Fruit fly (Drosophila melanogaster) whole organism, embryonic: ENCODE measurements around the gene Parg.

Experiments
- B-H2 ChIP-seq: fragments of 200-800 bp; sonication (Bioruptor generic); optimal IDR thresholded peaks from 2 replicates; lab custom pipeline; 2018; ENCODE audit warnings: missing biosample characterization, mild to moderate bottlenecking, missing genetic modification characterization
- CG10366 ChIP-seq: fragments of 200-800 bp; sonication (Bioruptor generic); IDR thresholded peaks from 2 replicates; pipeline ENCODE4 v1.3.6; 2022; ENCODE audit warnings: missing biosample characterization, missing genetic modification characterization
- CG11398 ChIP-seq: fragments of 200-800 bp; sonication (Bioruptor generic); optimal IDR thresholded peaks from 2 replicates; lab custom pipeline; 2016; ENCODE audit warnings: missing biosample characterization, missing genetic modification characterization
- CG12104 ChIP-seq: fragments of 200-800 bp; sonication (Bioruptor generic); optimal IDR thresholded peaks from 3 replicates; lab custom pipeline; 2016; ENCODE audit warnings: missing biosample characterization, missing genetic modification characterization
- CG14014 ChIP-seq: fragments of 200-800 bp; sonication (Bioruptor generic); IDR thresholded peaks from 2 replicates; pipeline ENCODE4 v1.3.6; 2022; ENCODE audit warnings: missing biosample characterization, missing genetic modification characterization
- CG14710 ChIP-seq: fragments of 200-800 bp; sonication (Bioruptor generic); optimal IDR thresholded peaks from 3 replicates; lab custom pipeline; 2019; ENCODE audit warnings: missing biosample characterization, mild to moderate bottlenecking, missing genetic modification characterization, moderate library complexity
- CG14860 ChIP-seq: fragments of 200-800 bp; sonication (Bioruptor generic); IDR thresholded peaks from 3 replicates; pipeline ENCODE4 v1.3.6; 2022; ENCODE audit warnings: missing biosample characterization, missing genetic modification characterization; ENCODE audit not compliant: partially characterized antibody
- CG14965 ChIP-seq: fragments of 200-800 bp; sonication (Bioruptor generic); optimal IDR thresholded peaks from 2 replicates; lab custom pipeline; 2016; ENCODE audit warnings: missing biosample characterization, missing genetic modification characterization, borderline replicate concordance
- CG16813 ChIP-seq: fragments of 200-800 bp; sonication (Bioruptor generic); IDR thresholded peaks from 3 replicates; pipeline ENCODE4 v1.3.6; 2022; ENCODE audit warnings: missing biosample characterization, missing genetic modification characterization; ENCODE audit not compliant: partially characterized antibody
- CG18262 ChIP-seq: fragments of 200-800 bp; optimal IDR thresholded peaks from 3 replicates; lab custom pipeline; 2019; ENCODE audit warnings: missing biosample characterization, mild to moderate bottlenecking, missing genetic modification characterization, moderate library complexity
- CG2120 ChIP-seq: fragments of 200-800 bp; sonication (Bioruptor generic); optimal IDR thresholded peaks from 3 replicates; lab custom pipeline; 2016; ENCODE audit warnings: missing biosample characterization, missing genetic modification characterization
- CG2199 ChIP-seq: fragments of 200-800 bp; sonication (Bioruptor generic); IDR thresholded peaks from 3 replicates; pipeline ENCODE4 v1.3.6; 2022; ENCODE audit warnings: missing biosample characterization, missing genetic modification characterization
- CG30403 ChIP-seq: fragments of 200-800 bp; sonication (Bioruptor generic); optimal IDR thresholded peaks from 3 replicates; lab custom pipeline; 2016; ENCODE audit warnings: missing biosample characterization, missing genetic modification characterization
- CG31441 ChIP-seq: fragments of 200-800 bp; sonication (Bioruptor generic); IDR thresholded peaks from 2 replicates; pipeline ENCODE4 v1.3.6; 2022; ENCODE audit warnings: missing biosample characterization, missing genetic modification characterization
- CG3726 ChIP-seq: fragments of 200-800 bp; sonication (Bioruptor generic); IDR thresholded peaks from 3 replicates; pipeline ENCODE4, ENCODE4 v1.3.6; 2022; ENCODE audit warnings: missing biosample characterization, missing genetic modification characterization
- CG3838 ChIP-seq: fragments of 200-800 bp; sonication (Bioruptor generic); optimal IDR thresholded peaks from 3 replicates; lab custom pipeline; 2016; ENCODE audit warnings: missing biosample characterization, missing genetic modification characterization
- CG4282 ChIP-seq: fragments of 200-800 bp; sonication (Bioruptor generic); optimal IDR thresholded peaks from 2 replicates; lab custom pipeline; 2016; ENCODE audit warnings: missing biosample characterization, missing genetic modification characterization
- CG4328 ChIP-seq: fragments of 200-800 bp; sonication (Bioruptor generic); optimal IDR thresholded peaks from 3 replicates; lab custom pipeline; 2017; ENCODE audit warnings: missing biosample characterization, missing genetic modification reagents, missing genetic modification characterization
- CG4424 ChIP-seq: fragments of 200-800 bp; sonication (Bioruptor generic); optimal IDR thresholded peaks from 3 replicates; lab custom pipeline; 2016; ENCODE audit warnings: missing biosample characterization, missing genetic modification characterization
- CG6175 ChIP-seq: fragments of 200-800 bp; sonication (Bioruptor generic); IDR thresholded peaks from 3 replicates; pipeline ENCODE4 v1.3.6; 2022; ENCODE audit warnings: missing biosample characterization, missing genetic modification characterization
- CG7556 ChIP-seq: fragments of 200-800 bp; sonication (Bioruptor generic); optimal IDR thresholded peaks from 2 replicates; lab custom pipeline; 2017; ENCODE audit warnings: missing biosample characterization, mild to moderate bottlenecking, missing genetic modification characterization
- CG7786 ChIP-seq: fragments of 200-800 bp; sonication (Bioruptor generic); optimal IDR thresholded peaks from 2 replicates; lab custom pipeline; 2016; ENCODE audit warnings: missing biosample characterization, missing genetic modification characterization
- CG9437 ChIP-seq: fragments of 200-800 bp; sonication (Bioruptor generic); optimal IDR thresholded peaks from 2 replicates; lab custom pipeline; 2018; ENCODE audit warnings: missing biosample characterization, mild to moderate bottlenecking, missing genetic modification characterization
- CrebB ChIP-seq: fragments of 200-800 bp; sonication (Bioruptor generic); optimal IDR thresholded peaks from 3 replicates; lab custom pipeline; 2018; ENCODE audit warnings: missing biosample characterization, mild to moderate bottlenecking, missing genetic modification characterization
- Dbx ChIP-seq: fragments of 200-800 bp; sonication (Bioruptor generic); IDR thresholded peaks from 3 replicates; pipeline ENCODE4 v1.3.6; 2022; ENCODE audit warnings: missing biosample characterization, missing genetic modification characterization
- Doc3 ChIP-seq: fragments of 200-800 bp; sonication (Bioruptor generic); IDR thresholded peaks from 3 replicates; pipeline ENCODE4 v1.3.6; 2022; ENCODE audit warnings: missing biosample characterization, missing genetic modification characterization; ENCODE audit not compliant: partially characterized antibody
- Hr3 ChIP-seq: fragments of 200-800 bp; sonication (Bioruptor generic); optimal IDR thresholded peaks from 3 replicates; lab custom pipeline; 2016; ENCODE audit warnings: missing biosample characterization, missing genetic modification characterization
- Opbp ChIP-seq: fragments of 200-800 bp; sonication (Bioruptor generic); IDR thresholded peaks from 3 replicates; pipeline ENCODE4 v1.3.6; 2022; ENCODE audit warnings: missing biosample characterization, missing genetic modification characterization; ENCODE audit not compliant: partially characterized antibody
- Sox100B ChIP-seq: fragments of 200-800 bp; sonication (Bioruptor generic); optimal IDR thresholded peaks from 3 replicates; lab custom pipeline; 2018; ENCODE audit warnings: missing biosample characterization, mild to moderate bottlenecking, missing genetic modification characterization
- Vsx1 ChIP-seq: fragments of 200-800 bp; sonication (Bioruptor generic); optimal IDR thresholded peaks from 2 replicates; lab custom pipeline; 2017; ENCODE audit warnings: missing biosample characterization, mild to moderate bottlenecking, missing genetic modification characterization, missing genetic modification reagents
- abd-A ChIP-seq: fragments of 200-800 bp; sonication (Bioruptor generic); optimal IDR thresholded peaks from 3 replicates; lab custom pipeline; 2019; ENCODE audit warnings: missing biosample characterization, mild to moderate bottlenecking, missing genetic modification characterization, moderate library complexity
- ap ChIP-seq: fragments of 200-800 bp; sonication (Bioruptor generic); IDR thresholded peaks from 2 replicates; pipeline ENCODE4 v1.3.6; 2022; ENCODE audit warnings: missing biosample characterization, missing genetic modification characterization
- ash1 ChIP-seq: fragments of 200-800 bp; sonication (Bioruptor generic); optimal IDR thresholded peaks from 2 replicates; lab custom pipeline; 2018; ENCODE audit warnings: missing biosample characterization, mild to moderate bottlenecking, missing genetic modification characterization
- bsh ChIP-seq, 2 experiments: fragments of 200-800 bp; sonication (Bioruptor generic); optimal IDR thresholded peaks; 2 replicates each; lab custom pipeline; 2017 to 2018; ENCODE audit warnings: mild to moderate bottlenecking in 2 of 2, missing biosample characterization in 2 of 2, missing genetic modification characterization in 2 of 2, moderate library complexity in 1 of 2
- btn ChIP-seq: fragments of 200-800 bp; sonication (Bioruptor generic); optimal IDR thresholded peaks from 2 replicates; lab custom pipeline; 2016; ENCODE audit warnings: missing biosample characterization, missing genetic modification characterization
- gfzf ChIP-seq: fragments of 200-800 bp; sonication (Bioruptor generic); optimal IDR thresholded peaks from 2 replicates; lab custom pipeline; 2016; ENCODE audit warnings: missing biosample characterization, mild to moderate bottlenecking, missing genetic modification characterization, moderate library complexity
- gsb ChIP-seq: fragments of 200-800 bp; sonication (Bioruptor generic); IDR thresholded peaks from 2 replicates; pipeline ENCODE4 v1.3.6; 2022; ENCODE audit warnings: missing biosample characterization, missing genetic modification characterization
- hbn ChIP-seq: fragments of 200-800 bp; sonication (Bioruptor generic); IDR thresholded peaks from 2 replicates; pipeline ENCODE4 v1.3.6; 2022; ENCODE audit warnings: missing biosample characterization, missing genetic modification characterization; ENCODE audit not compliant: partially characterized antibody
- oc ChIP-seq: fragments of 200-800 bp; sonication (Bioruptor generic); optimal IDR thresholded peaks from 2 replicates; lab custom pipeline; 2018; ENCODE audit warnings: missing biosample characterization, mild to moderate bottlenecking, missing genetic modification characterization, moderate library complexity
- pan ChIP-seq, 4 experiments: fragments of >200 bp in 3 of 4; fragments of 200-800 bp in 1 of 4; sonication (Bioruptor generic) in 1 of 4; optimal IDR thresholded peaks in 3 of 4; IDR thresholded peaks in 1 of 4; 2 replicates each; pipeline versions ENCODE4 v1.3.6 to Lab custom; 2017 to 2022; ENCODE audit warnings: missing biosample characterization in 2 of 4, missing genetic modification characterization in 2 of 4, mixed read lengths in 1 of 4
- sens ChIP-seq: fragments of 200-800 bp; sonication (Bioruptor generic); peaks from one replicate; lab custom pipeline; 2016; ENCODE audit warnings: missing biosample characterization, missing genetic modification characterization
- slp2 ChIP-seq: fragments of 200-800 bp; sonication (Bioruptor generic); optimal IDR thresholded peaks from 2 replicates; lab custom pipeline; 2016; ENCODE audit warnings: missing biosample characterization, missing genetic modification characterization
- sqz ChIP-seq: fragments of 200-800 bp; sonication (Bioruptor generic); optimal IDR thresholded peaks from 3 replicates; lab custom pipeline; 2018; ENCODE audit warnings: missing biosample characterization, mild to moderate bottlenecking, missing genetic modification characterization
- ssp ChIP-seq: fragments of 200-800 bp; sonication (Bioruptor generic); IDR thresholded peaks from 2 replicates; pipeline ENCODE4 v1.3.6; 2022; ENCODE audit warnings: missing biosample characterization, missing genetic modification characterization
- tll ChIP-seq, 2 experiments: fragments of 200-800 bp in 1 of 2; fragments of >200 bp in 1 of 2; sonication (Bioruptor generic) in 1 of 2; optimal IDR thresholded peaks; 2 replicates each; lab custom pipeline; 2017 to 2019; ENCODE audit warnings: missing biosample characterization in 2 of 2, missing genetic modification characterization in 2 of 2, mild to moderate bottlenecking in 1 of 2, moderate library complexity in 1 of 2
- trem ChIP-seq: fragments of 200-800 bp; optimal IDR thresholded peaks from 3 replicates; lab custom pipeline; 2019; ENCODE audit warnings: missing biosample characterization, mild to moderate bottlenecking, missing genetic modification characterization, moderate library complexity
- usp ChIP-seq: fragments of >200 bp; optimal IDR thresholded peaks from 2 replicates; lab custom pipeline; 2017; ENCODE audit warnings: missing biosample characterization, missing genetic modification characterization
- wdn ChIP-seq: fragments of 200-800 bp; sonication (Bioruptor generic); IDR thresholded peaks from 2 replicates; pipeline ENCODE4 v1.3.6; 2022; ENCODE audit warnings: missing biosample characterization, missing genetic modification characterization
- zfh2 ChIP-seq: fragments of 200-800 bp; sonication (Bioruptor generic); optimal IDR thresholded peaks from 2 replicates; lab custom pipeline; 2016; ENCODE audit warnings: missing biosample characterization, missing genetic modification characterization

Gene Parg

DNA sequence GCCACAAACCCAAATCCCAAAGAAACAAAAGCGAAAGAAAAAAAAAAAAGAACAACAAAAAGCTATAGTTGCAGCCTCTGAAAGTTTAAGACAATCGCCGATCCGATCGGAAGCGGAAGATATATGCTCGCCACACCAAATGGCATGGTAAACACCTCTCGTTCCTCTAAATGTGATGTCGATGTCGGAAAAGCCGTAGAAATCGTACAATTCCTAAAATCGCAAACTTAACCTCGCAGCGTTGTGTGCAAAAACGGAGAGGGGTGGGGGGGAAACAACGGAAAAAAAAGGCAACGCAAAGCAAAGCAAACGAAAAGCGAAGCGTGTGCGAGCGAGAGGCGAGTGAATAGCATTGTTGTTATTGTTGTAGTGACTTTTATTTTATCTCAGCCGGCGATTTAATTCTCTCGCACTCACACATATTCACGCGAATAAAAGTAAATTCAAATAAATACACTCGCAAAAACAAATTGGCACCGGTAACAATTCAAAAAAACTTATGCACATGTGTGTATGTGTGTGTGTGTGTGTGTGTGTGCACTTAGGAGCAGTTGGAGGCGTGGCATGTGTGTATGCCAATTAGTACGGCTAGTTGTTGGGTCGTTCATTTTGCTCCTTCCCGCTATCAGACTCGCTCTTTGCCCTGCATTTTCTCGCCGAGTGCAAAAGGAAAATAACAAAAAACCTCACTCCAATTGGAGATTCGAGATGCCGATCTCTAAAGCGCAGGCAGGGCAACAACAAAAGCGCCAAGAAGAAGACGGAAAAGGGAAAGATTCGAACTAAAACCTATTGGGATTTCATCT, 49.1 kb upstream of the Parg start:
- TF ChIP-seq CG12104 (GFP tag; lab: Kevin White, UChicago) (no peak), tll (GFP tag; optimal IDR thresholded peaks at IDR 0.05; lab: Kevin White, UChicago) (no peak), Sox100B (GFP tag; lab: Kevin White, UChicago) (no peak), B-H2 (GFP tag; lab: Kevin White, UChicago) (no peak), CG18262 (tag; lab: Kevin White, UChicago) (no peak), Opbp (GFP tag; lab: Robert Waterston, UW) (no peak), btn (GFP tag; lab: Kevin White, UChicago) (no peak), sqz (GFP tag; lab: Kevin White, UChicago) (peak; percentile 83), CG7786 (GFP tag; lab: Kevin White, UChicago) (no peak), trem (tag; lab: Kevin White, UChicago) (no peak), CG14860 (GFP tag; lab: Robert Waterston, UW) (no peak), bsh (GFP tag; optimal IDR thresholded peaks at IDR 0.05; lab: Kevin White, UChicago) (peak in 1 of 2 experiments; percentile 59), pan (optimal IDR thresholded peaks at IDR 0.05; lab: Kevin White, UChicago) (no peak), pan (GFP tag; optimal IDR thresholded peaks at IDR 0.05 in 1 of 2, IDR thresholded peaks at IDR 0.05 in 1 of 2) (peak in 1 of 2 experiments; percentile 14), ash1 (no peak), Hr3 (GFP tag; lab: Kevin White, UChicago) (no peak), CG9437 (GFP tag; lab: Kevin White, UChicago) (no peak), sens (GFP tag; lab: Kevin White, UChicago) (peak; percentile 44), ap (GFP tag; lab: Robert Waterston, UW) (no peak), Doc3 (GFP tag; lab: Robert Waterston, UW) (no peak), zfh2 (GFP tag; lab: Kevin White, UChicago) (no peak), CG7556 (GFP tag; lab: Kevin White, UChicago) (no peak), CG16813 (GFP tag; lab: Robert Waterston, UW) (no peak), CG4328 (GFP tag; lab: Kevin White, UChicago) (no peak), CG3838 (GFP tag; lab: Kevin White, UChicago) (no peak), CG11398 (GFP tag; lab: Kevin White, UChicago) (no peak), CrebB (tag; lab: Kevin White, UChicago) (no peak), CG10366 (no peak), CG30403 (GFP tag; lab: Kevin White, UChicago) (peak; percentile 1), CG31441 (no peak), Vsx1 (GFP tag; lab: Kevin White, UChicago) (no peak), gsb (GFP tag; lab: Robert Waterston, UW) (no peak), oc (tag; lab: Kevin White, UChicago) (no peak), CG4282 (GFP tag; lab: Kevin White, UChicago) (no peak), CG2199 (no peak), abd-A (tag; lab: Kevin White, UChicago) (no peak), CG2120 (GFP tag; lab: Kevin White, UChicago) (peak; percentile 34), CG14965 (GFP tag; lab: Kevin White, UChicago) (no peak), CG14710 (tag; lab: Kevin White, UChicago) (no peak), ssp (GFP tag; lab: Robert Waterston, UW) (no peak), hbn (no peak), wdn (GFP tag; lab: Robert Waterston, UW) (no peak), CG3726 (GFP tag; lab: Robert Waterston, UW) (no peak), Dbx (no peak), CG6175 (GFP tag; lab: Robert Waterston, UW) (no peak), slp2 (no peak), gfzf (no peak), CG14014 (0 out of 2 replicates have a peak, but pooled peaks have one; percentile 4), CG4424 (GFP tag; lab: Kevin White, UChicago) (no peak), usp (no peak)
